Worm (Caenorhabditis elegans) whole organism, midembryonic: Measurements from ENCODE around the gene C40A11.2.

Source experiments
- T22C8.4 ChIP-seq: fragments of 200-800 bp; sonication (Bioruptor generic); IDR thresholded peaks from 2 replicates; pipeline ENCODE4 v1.3.6; 2022; ENCODE audit warnings: missing genetic modification characterization, missing compliant biosample characterization
- cog-1 ChIP-seq: sonication (generic microtip); optimal IDR thresholded peaks from 2 replicates; lab custom pipeline; 2016; ENCODE audit warnings: missing genetic modification characterization, missing compliant biosample characterization
- klf-2 ChIP-seq: fragments of 200-800 bp; sonication (Bioruptor generic); conservative IDR thresholded peaks from 2 replicates; pipeline ENCODE4 v1.3.6; 2022; ENCODE audit warnings: missing genetic modification reagents, missing genetic modification characterization, missing compliant biosample characterization
- med-1 ChIP-seq: sonication (generic microtip); optimal IDR thresholded peaks from 2 replicates; lab custom pipeline; 2017; ENCODE audit warnings: missing genetic modification characterization, mild to moderate bottlenecking, missing compliant biosample characterization, antibody characterized with exemption, missing genetic modification reagents; ENCODE audit not compliant: insufficient read depth
- ztf-29 ChIP-seq: fragments of 200-800 bp; sonication (Bioruptor generic); IDR thresholded peaks from 2 replicates; pipeline ENCODE4 v1.3.6; 2022; ENCODE audit warnings: missing genetic modification reagents, missing genetic modification characterization, missing compliant biosample characterization

DNA sequence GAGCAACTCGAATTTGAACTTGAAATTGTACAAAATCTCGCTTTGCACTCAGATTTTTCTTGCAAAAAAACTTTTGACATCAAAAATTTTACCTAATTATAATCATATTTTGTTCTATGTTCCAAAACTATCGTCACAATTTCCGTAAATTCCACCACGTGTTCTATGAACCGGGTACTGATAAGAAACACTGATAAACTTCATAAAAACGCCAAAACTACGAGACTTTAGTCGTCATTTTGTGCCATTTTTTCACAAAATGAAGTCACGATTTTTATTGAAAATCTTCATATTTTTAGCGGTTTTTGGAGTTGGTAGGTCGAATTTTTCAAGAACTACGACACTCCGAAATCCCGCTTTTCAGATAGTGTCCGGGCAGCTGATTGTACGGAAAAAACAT is 29.9 kb downstream of the C40A11.2 start, which contains the start of gene gba-1:
- TF ChIP-seq med-1: no peak
- no peak for TF ChIP-seq cog-1 (tag; lab: Kevin White, UChicago)
- TF ChIP-seq ztf-29 (GFP tag; lab: Robert Waterston, UW): no peak
- TF ChIP-seq klf-2: no peak
- TF ChIP-seq T22C8.4 (GFP tag; lab: Robert Waterston, UW): no peak
